In genomic region chrX:1375265-1375958, dm6 we compare ENCODE assay signal across 1 fruit fly cellular context.
A peak's percentile ranks its signal among the peaks of the same experiment; 100 is the strongest.
TF ChIP-seq lines count a peak whose summit lies in the region.

AMPKalpha (plus strand) TSS chrX:1375536.

TF ChIP-seq in whole organism, embryonic, 481 proteins besides CTCF, POLR2A, EP300 and RAD21 (continued from another document):
- TF ChIP-seq CG34376 (GFP tag; optimal IDR thresholded peaks at IDR 0.05; lab: Kevin White, UChicago): peak; percentile 44
- TF ChIP-seq crol (GFP tag; IDR thresholded peaks at IDR 0.05; lab: Robert Waterston, UW): peak; percentile 71
- 0 out of 2 replicates have a peak, but pooled peaks have one; percentile 21 for TF ChIP-seq onecut (GFP tag; IDR thresholded peaks at IDR 0.05; lab: Robert Waterston, UW)
- no peak for TF ChIP-seq D (optimal IDR thresholded peaks at IDR 0.05; lab: Kevin White, UChicago)
- no peak for TF ChIP-seq D (GFP tag; optimal IDR thresholded peaks at IDR 0.05; lab: Kevin White, UChicago)
- TF ChIP-seq Scr (GFP tag; IDR thresholded peaks at IDR 0.05; lab: Robert Waterston, UW; ENCODE audit: partially characterized antibody): peak; percentile 27; the same call in 1 of the 2 replicates
- no peak for TF ChIP-seq CG10959 (GFP tag; IDR thresholded peaks at IDR 0.05; lab: Robert Waterston, UW)
- TF ChIP-seq CG10366 (GFP tag; IDR thresholded peaks at IDR 0.05; lab: Robert Waterston, UW): no peak
- peak; percentile 97 for TF ChIP-seq E2f2 (GFP tag; IDR thresholded peaks at IDR 0.05; lab: Robert Waterston, UW)
- peak; percentile 15 for TF ChIP-seq YL-1 (GFP tag; optimal IDR thresholded peaks at IDR 0.05; lab: Kevin White, UChicago)
- TF ChIP-seq CG14014 (GFP tag; IDR thresholded peaks at IDR 0.05; lab: Robert Waterston, UW): no peak
- TF ChIP-seq Hand (GFP tag; optimal IDR thresholded peaks at IDR 0.05; lab: Kevin White, UChicago): no peak
- TF ChIP-seq CG9797 (GFP tag; optimal IDR thresholded peaks at IDR 0.05; lab: Kevin White, UChicago): peak; percentile 0
- TF ChIP-seq CG12659 (GFP tag; optimal IDR thresholded peaks at IDR 0.05; lab: Kevin White, UChicago): peak; percentile 7
- no peak for TF ChIP-seq CoRest (tag; optimal IDR thresholded peaks at IDR 0.05; lab: Kevin White, UChicago)
- peak; percentile 56 for TF ChIP-seq CG9437 (GFP tag; optimal IDR thresholded peaks at IDR 0.05; lab: Kevin White, UChicago)
- peak; percentile 37 to 53 for TF ChIP-seq Trl (optimal IDR thresholded peaks at IDR 0.05; lab: Kevin White, UChicago)
- no peak for TF ChIP-seq Trl (GFP tag; optimal IDR thresholded peaks at IDR 0.05; lab: Kevin White, UChicago)
- TF ChIP-seq Hr51 (GFP tag; optimal IDR thresholded peaks at IDR 0.05; lab: Kevin White, UChicago): no peak
- no peak for TF ChIP-seq CG10543 (GFP tag; optimal IDR thresholded peaks at IDR 0.05; lab: Kevin White, UChicago)
- TF ChIP-seq CG13287 (GFP tag; IDR thresholded peaks at IDR 0.05; lab: Robert Waterston, UW; ENCODE audit: partially characterized antibody): peak; percentile 55
- TF ChIP-seq unc-4 (GFP tag; IDR thresholded peaks at IDR 0.05; lab: Robert Waterston, UW; ENCODE audit: partially characterized antibody): no peak
- no peak for TF ChIP-seq Atf3 (GFP tag; optimal IDR thresholded peaks at IDR 0.05; lab: Kevin White, UChicago)
- TF ChIP-seq CG4617 (GFP tag; optimal IDR thresholded peaks at IDR 0.05; lab: Kevin White, UChicago; ENCODE audit: borderline replicate concordance): peak; percentile 17
- no peak for TF ChIP-seq NC2α (GFP tag; optimal IDR thresholded peaks at IDR 0.05; lab: Kevin White, UChicago)
- no peak for TF ChIP-seq corto (GFP tag; optimal IDR thresholded peaks at IDR 0.05; lab: Kevin White, UChicago)
- peak; percentile 34 for TF ChIP-seq Med (GFP tag; lab: Kevin White, UChicago)
- TF ChIP-seq CG11504 (tag; optimal IDR thresholded peaks at IDR 0.05; lab: Kevin White, UChicago): no peak
- TF ChIP-seq ind (GFP tag; optimal IDR thresholded peaks at IDR 0.05; lab: Kevin White, UChicago): no peak
- no peak for TF ChIP-seq chif (GFP tag; optimal IDR thresholded peaks at IDR 0.05; lab: Kevin White, UChicago)
- TF ChIP-seq dmrt11E (tag; optimal IDR thresholded peaks at IDR 0.05; lab: Kevin White, UChicago): no peak
- peak; percentile 16 for TF ChIP-seq gfzf (GFP tag; optimal IDR thresholded peaks at IDR 0.05; lab: Kevin White, UChicago)
- TF ChIP-seq ase (GFP tag; IDR thresholded peaks at IDR 0.05; lab: Robert Waterston, UW): no peak
- peak; percentile 41 to 87 for TF ChIP-seq crp (GFP tag; optimal IDR thresholded peaks at IDR 0.05; lab: Kevin White, UChicago)
- TF ChIP-seq Adf1 (GFP tag; IDR thresholded peaks at IDR 0.05; lab: Robert Waterston, UW): peak; percentile 8; the same call in 1 of the 2 replicates
- peak; percentile 56; the same call in 2 of the 3 replicates for TF ChIP-seq Opbp (GFP tag; IDR thresholded peaks at IDR 0.05; lab: Robert Waterston, UW; ENCODE audit: partially characterized antibody)
- TF ChIP-seq CG15479 (GFP tag; optimal IDR thresholded peaks at IDR 0.05; lab: Kevin White, UChicago): peak; percentile 33
- peak; percentile 43; the same call in 1 of the 3 replicates for TF ChIP-seq CG6791 (GFP tag; IDR thresholded peaks at IDR 0.05; lab: Robert Waterston, UW; ENCODE audit: partially characterized antibody)
- peak; percentile 97 for TF ChIP-seq Dp (GFP tag; optimal IDR thresholded peaks at IDR 0.05; lab: Kevin White, UChicago)
- peak; percentile 58 for TF ChIP-seq BEAF-32 (GFP tag; optimal IDR thresholded peaks at IDR 0.05; lab: Kevin White, UChicago)
- TF ChIP-seq Taf1 (GFP tag; IDR thresholded peaks at IDR 0.05; lab: Robert Waterston, UW): no peak
- peak; percentile 52 for TF ChIP-seq Sry-δ (GFP tag; optimal IDR thresholded peaks at IDR 0.05; lab: Kevin White, UChicago)
- no peak for TF ChIP-seq GATAe (GFP tag; conservative IDR thresholded peaks at IDR 0.05; lab: Robert Waterston, UW)
- peak; percentile 81 for TF ChIP-seq CG1832 (GFP tag; optimal IDR thresholded peaks at IDR 0.05; lab: Kevin White, UChicago)
- TF ChIP-seq CG31388 (GFP tag; optimal IDR thresholded peaks at IDR 0.05; lab: Kevin White, UChicago): no peak
- no peak for TF ChIP-seq hkb (optimal IDR thresholded peaks at IDR 0.05; lab: Kevin White, UChicago)
- TF ChIP-seq hkb (GFP tag; IDR thresholded peaks at IDR 0.05; lab: Robert Waterston, UW): no peak
- peak; percentile 47 for TF ChIP-seq CG1603 (tag; optimal IDR thresholded peaks at IDR 0.05; lab: Kevin White, UChicago)
- peak; percentile 64 for TF ChIP-seq trem (tag; optimal IDR thresholded peaks at IDR 0.05; lab: Kevin White, UChicago)
- TF ChIP-seq MBD-R2 (GFP tag; IDR thresholded peaks at IDR 0.05; lab: Robert Waterston, UW): peak; percentile 31; the same call in 1 of the 2 replicates
- TF ChIP-seq nau (GFP tag; optimal IDR thresholded peaks at IDR 0.05; lab: Kevin White, UChicago): no peak
- peak; percentile 89 for TF ChIP-seq MESR4 (GFP tag; optimal IDR thresholded peaks at IDR 0.05; lab: Kevin White, UChicago)
- TF ChIP-seq chinmo (GFP tag; IDR thresholded peaks at IDR 0.05; lab: Robert Waterston, UW; ENCODE audit: partially characterized antibody): 0 out of 4 replicates have a peak, but pooled peaks have one; percentile 26
- peak; percentile 14 for TF ChIP-seq exex (tag; optimal IDR thresholded peaks at IDR 0.05; lab: Kevin White, UChicago)
